Fruit fly (Drosophila melanogaster): ENCODE measurements around the gene CG32107.

The CG32107 gene

DNA sequence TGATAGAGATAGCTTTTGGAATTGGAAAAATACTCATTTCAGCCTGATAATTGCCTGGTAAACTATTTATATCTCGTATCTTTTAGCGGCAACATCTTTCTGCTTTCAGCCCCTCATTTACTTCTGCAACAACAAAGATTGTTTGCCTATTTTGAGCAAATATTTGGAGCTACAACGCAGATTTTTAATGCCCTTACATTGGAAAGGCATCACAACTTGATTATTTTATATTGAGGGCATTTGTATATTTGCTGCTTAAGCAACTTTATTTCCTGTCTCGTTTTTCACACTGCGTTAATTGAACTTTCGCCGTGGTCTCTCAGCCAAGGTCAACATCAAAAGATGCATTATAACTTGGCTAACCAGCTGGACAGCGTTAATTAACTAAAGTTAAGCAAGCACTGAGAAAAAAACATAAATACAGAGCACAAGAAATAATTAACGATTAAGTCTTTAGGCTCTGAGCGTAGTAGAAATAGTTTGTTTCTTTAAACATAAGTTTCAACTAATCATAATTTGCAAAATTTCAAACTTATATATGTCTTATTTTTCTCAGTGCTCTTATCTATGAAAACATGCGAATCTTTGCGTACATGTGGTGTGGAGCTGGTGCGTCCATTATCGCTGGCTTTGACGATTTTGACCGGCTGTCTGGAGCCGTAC is 29.7 kb downstream of the CG32107 start:
- TF ChIP-seq psq (GFP tag; optimal IDR thresholded peaks at IDR 0.05) = peak; percentile 41
- no peak for TF ChIP-seq pan (optimal IDR thresholded peaks at IDR 0.05)
- TF ChIP-seq Jra (GFP tag; optimal IDR thresholded peaks at IDR 0.05) = no peak
- peak; percentile 47 for TF ChIP-seq Sp1 (GFP tag; optimal IDR thresholded peaks at IDR 0.05)
- TF ChIP-seq sv (GFP tag; optimal IDR thresholded peaks at IDR 0.05) = peak; percentile 28
- peak in 1 of 2 experiments; percentile 69 for TF ChIP-seq foxo (GFP tag; optimal IDR thresholded peaks at IDR 0.05)
- no peak for TF ChIP-seq Rel (GFP tag; optimal IDR thresholded peaks at IDR 0.05)
- no peak for TF ChIP-seq Rel (tag; optimal IDR thresholded peaks at IDR 0.05)
- no peak for TF ChIP-seq Hr83 (GFP tag; optimal IDR thresholded peaks at IDR 0.05; ENCODE audit: poor library complexity, severe bottlenecking)
- TF ChIP-seq dsf (GFP tag; optimal IDR thresholded peaks at IDR 0.05; ENCODE audit: borderline replicate concordance) = no peak
- no peak for TF ChIP-seq sage (GFP tag; optimal IDR thresholded peaks at IDR 0.05)
- no peak for TF ChIP-seq dmrt93B (GFP tag; optimal IDR thresholded peaks at IDR 0.05)
- no peak for TF ChIP-seq lola (GFP tag; optimal IDR thresholded peaks at IDR 0.05)
- TF ChIP-seq Dif (GFP tag; optimal IDR thresholded peaks at IDR 0.05; ENCODE audit: partially characterized antibody) = no peak
- no peak for TF ChIP-seq Mio (GFP tag; optimal IDR thresholded peaks at IDR 0.05)
- TF ChIP-seq br (GFP tag; optimal IDR thresholded peaks at IDR 0.05) = peak; percentile 70
- peak; percentile 81 for TF ChIP-seq h (GFP tag; optimal IDR thresholded peaks at IDR 0.05)
- TF ChIP-seq brk (GFP tag; optimal IDR thresholded peaks at IDR 0.05) = peak; percentile 53
- no peak for TF ChIP-seq N (GFP tag; optimal IDR thresholded peaks at IDR 0.05)
- peak; percentile 74 for TF ChIP-seq fru (GFP tag; optimal IDR thresholded peaks at IDR 0.05)
- TF ChIP-seq woc (GFP tag; optimal IDR thresholded peaks at IDR 0.05) = no peak
- TF ChIP-seq CG32264 (GFP tag; optimal IDR thresholded peaks at IDR 0.05) = no peak
- TF ChIP-seq CrebA (GFP tag; optimal IDR thresholded peaks at IDR 0.05; ENCODE audit: borderline replicate concordance) = no peak
- TF ChIP-seq Dfd (GFP tag; optimal IDR thresholded peaks at IDR 0.05) = no peak
- TF ChIP-seq Hnf4 (GFP tag; optimal IDR thresholded peaks at IDR 0.05) = peak; percentile 50
- no peak for TF ChIP-seq CG9705 (GFP tag; optimal IDR thresholded peaks at IDR 0.05)
- peak; percentile 33 for TF ChIP-seq HLH106 (tag; optimal IDR thresholded peaks at IDR 0.05)
- peak; percentile 71 for TF ChIP-seq OdsH (GFP tag; optimal IDR thresholded peaks at IDR 0.05)
- TF ChIP-seq Vsx2 (GFP tag; optimal IDR thresholded peaks at IDR 0.05; ENCODE audit: partially characterized antibody) = no peak
- TF ChIP-seq Hr78 (GFP tag; optimal IDR thresholded peaks at IDR 0.05) = no peak
- TF ChIP-seq Myc (optimal IDR thresholded peaks at IDR 0.05) = no peak
- TF ChIP-seq dl (GFP tag; optimal IDR thresholded peaks at IDR 0.05; ENCODE audit: insufficient read depth in 1 of 2, partially characterized antibody in 2 of 2) = no peak
- TF ChIP-seq usp (GFP tag; optimal IDR thresholded peaks at IDR 0.05) = no peak
- TF ChIP-seq GATAd (GFP tag; optimal IDR thresholded peaks at IDR 0.05) = no peak
- TF ChIP-seq ey (GFP tag; optimal IDR thresholded peaks at IDR 0.05) = peak; percentile 70
- no peak for TF ChIP-seq jim (GFP tag; optimal IDR thresholded peaks at IDR 0.05)
- no peak for TF ChIP-seq Abd-B (GFP tag; optimal IDR thresholded peaks at IDR 0.05)
- peak; percentile 62 for TF ChIP-seq tai (GFP tag; optimal IDR thresholded peaks at IDR 0.05)
- TF ChIP-seq rgr (GFP tag; optimal IDR thresholded peaks at IDR 0.05) = peak; percentile 76

dm6 chr3L:12830416-12830815 is 30.7 kb downstream of the CG32107 start:
- no peak for TF ChIP-seq psq (GFP tag; optimal IDR thresholded peaks at IDR 0.05)
- TF ChIP-seq Jra (GFP tag; optimal IDR thresholded peaks at IDR 0.05) = no peak
- no peak for TF ChIP-seq rgr (GFP tag; optimal IDR thresholded peaks at IDR 0.05)

DNA sequence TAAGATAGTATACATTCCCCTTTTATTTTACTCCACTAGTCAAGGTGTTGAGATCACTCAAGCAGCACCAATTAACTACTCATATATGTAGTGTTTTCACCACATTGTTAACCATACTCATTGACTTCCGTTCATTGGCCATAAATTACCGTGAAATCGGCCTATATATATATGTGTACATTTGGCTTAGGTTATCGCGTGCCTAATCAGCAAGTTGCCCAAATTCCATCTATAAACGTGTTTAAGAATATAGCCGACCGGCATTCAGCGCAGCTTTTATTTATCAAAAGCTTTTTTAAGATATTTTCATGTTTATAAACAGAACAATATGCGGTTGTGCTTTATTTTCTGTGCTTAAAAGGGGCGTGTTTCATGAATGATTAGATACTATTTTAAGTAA is 32.6 kb downstream of the CG32107 start:
- no peak for TF ChIP-seq dl (GFP tag; optimal IDR thresholded peaks at IDR 0.05; ENCODE audit: insufficient read depth in 1 of 2, partially characterized antibody in 2 of 2)
- no peak for TF ChIP-seq brk (GFP tag; optimal IDR thresholded peaks at IDR 0.05)
- TF ChIP-seq ey (GFP tag; optimal IDR thresholded peaks at IDR 0.05) = no peak
- no peak for TF ChIP-seq lola (GFP tag; optimal IDR thresholded peaks at IDR 0.05)
- no peak for TF ChIP-seq fru (GFP tag; optimal IDR thresholded peaks at IDR 0.05)

All from whole organism, wandering third instar larva.